Worm (Caenorhabditis elegans): ENCODE results near the gene cest-35.2.

cest-35.2 gene

DNA sequence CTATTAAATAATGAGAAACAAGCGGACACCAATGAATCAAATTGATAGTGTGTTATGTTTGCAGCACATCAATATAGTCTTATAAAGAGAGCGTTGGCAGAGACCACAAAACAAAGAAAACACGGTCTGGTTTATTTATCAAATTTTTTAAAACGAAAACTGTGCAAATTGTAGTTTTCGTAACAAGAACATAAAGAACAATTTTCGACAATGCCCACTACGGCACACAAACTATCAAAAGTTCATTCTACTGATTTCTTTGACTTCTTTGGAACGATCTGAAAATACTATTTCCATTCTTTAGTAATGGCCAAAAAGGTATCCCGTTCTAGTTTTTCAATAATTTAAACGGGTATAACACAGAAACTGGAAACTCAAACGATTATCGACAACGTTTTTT lies at the start of gene cest-35.2:
TSS of gene cest-35.2 (minus strand) at position 101 of the 400 bp plus-strand sequence.
- no peak for TF ChIP-seq klf-2 (GFP tag; conservative IDR thresholded peaks at IDR 0.05)
- no peak for TF ChIP-seq tab-1 (GFP tag; IDR thresholded peaks at IDR 0.05)
- TF ChIP-seq ref-1 (GFP tag; conservative IDR thresholded peaks at IDR 0.05): no peak
- TF ChIP-seq T22C8.4 (GFP tag; IDR thresholded peaks at IDR 0.05): no peak
- no peak for TF ChIP-seq cog-1 (tag; optimal IDR thresholded peaks at IDR 0.05)
- no peak for TF ChIP-seq flt-1 (GFP tag; IDR thresholded peaks at IDR 0.05)
- TF ChIP-seq ztf-29 (GFP tag; IDR thresholded peaks at IDR 0.05): no peak
- TF ChIP-seq ztf-23 (GFP tag; IDR thresholded peaks at IDR 0.05): no peak
- no peak for TF ChIP-seq med-1 (GFP tag; optimal IDR thresholded peaks at IDR 0.05; ENCODE audit: insufficient read depth)

- TF ChIP-seq med-1 (GFP tag; optimal IDR thresholded peaks at IDR 0.05; ENCODE audit: insufficient read depth) (no peak), flt-1 (GFP tag; IDR thresholded peaks at IDR 0.05) (no peak), T22C8.4 (GFP tag; IDR thresholded peaks at IDR 0.05) (no peak), tab-1 (GFP tag; IDR thresholded peaks at IDR 0.05) (no peak), cog-1 (tag; optimal IDR thresholded peaks at IDR 0.05) (no peak), ztf-23 (GFP tag; IDR thresholded peaks at IDR 0.05) (no peak), ref-1 (GFP tag; conservative IDR thresholded peaks at IDR 0.05) (no peak), ztf-29 (GFP tag; IDR thresholded peaks at IDR 0.05) (no peak), klf-2 (GFP tag; conservative IDR thresholded peaks at IDR 0.05) (no peak)
Observed at ce11 chrV:5278001-5278400, 41.0 kb upstream of the cest-35.2 start, which contains the start of gene B0238.9. B0238.9 (minus strand) TSS chrV:5278101.

DNA sequence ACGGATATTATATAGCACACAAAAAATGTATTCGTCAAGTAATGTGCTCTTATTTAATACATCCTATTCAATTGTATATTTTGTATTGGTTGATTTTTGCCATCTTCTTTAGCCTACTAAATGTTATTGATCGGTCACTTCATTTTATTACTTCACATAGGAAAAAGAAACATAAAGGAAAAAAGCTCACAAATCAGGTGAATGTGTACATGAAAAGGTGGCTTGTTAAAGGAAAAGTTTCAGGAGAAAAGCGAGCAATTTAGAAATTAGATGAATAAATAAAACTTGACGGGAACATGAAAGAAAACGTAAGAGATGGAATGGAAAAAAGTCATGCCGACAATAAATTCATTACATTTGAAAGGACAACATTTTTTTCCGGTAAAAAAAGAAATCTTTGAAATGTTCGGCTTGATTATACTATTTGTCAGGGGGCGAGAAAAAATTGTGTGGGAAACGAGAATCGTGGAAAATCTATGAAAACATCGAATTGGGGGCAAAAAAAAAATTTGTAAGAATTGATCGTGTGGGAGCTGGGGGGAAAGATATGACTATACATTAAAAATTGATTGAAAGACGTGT lies 38.5 kb upstream of the cest-35.2 start:
- TF ChIP-seq T22C8.4 (GFP tag; IDR thresholded peaks at IDR 0.05) (no peak), flt-1 (GFP tag; IDR thresholded peaks at IDR 0.05) (no peak)

- TF ChIP-seq klf-2 (GFP tag; conservative IDR thresholded peaks at IDR 0.05) (no peak), ztf-23 (GFP tag; IDR thresholded peaks at IDR 0.05) (no peak), T22C8.4 (GFP tag; IDR thresholded peaks at IDR 0.05) (no peak), ztf-29 (GFP tag; IDR thresholded peaks at IDR 0.05) (no peak), cog-1 (tag; optimal IDR thresholded peaks at IDR 0.05) (no peak), flt-1 (GFP tag; IDR thresholded peaks at IDR 0.05) (0 out of 2 replicates have a peak, but pooled peaks have one; percentile 14), med-1 (GFP tag; optimal IDR thresholded peaks at IDR 0.05; ENCODE audit: insufficient read depth) (no peak), ref-1 (GFP tag; conservative IDR thresholded peaks at IDR 0.05) (no peak), tab-1 (GFP tag; IDR thresholded peaks at IDR 0.05) (0 out of 2 replicates have a peak, but pooled peaks have one; percentile 26)
Observed at ce11 chrV:5274974-5275373, 38.0 kb upstream of the cest-35.2 start.

DNA sequence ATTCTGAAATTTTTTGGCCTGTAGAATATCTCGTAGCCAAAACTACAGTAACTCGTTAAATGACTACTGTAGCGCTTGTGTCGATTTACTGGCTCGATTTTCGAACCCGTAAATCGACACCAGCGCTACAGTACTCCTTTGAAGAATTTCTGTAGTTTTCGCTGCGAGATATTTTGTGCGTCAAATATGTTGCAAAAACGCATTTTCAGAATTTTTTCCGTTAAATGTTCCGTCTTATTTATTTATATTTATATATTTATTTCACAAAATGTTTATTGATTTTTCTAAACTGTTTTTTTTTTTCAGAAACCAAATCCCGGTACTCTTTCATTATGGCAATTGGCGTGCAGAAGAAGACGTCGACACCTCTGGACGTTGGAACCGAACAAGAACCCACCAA lies 36.8 kb upstream of the cest-35.2 start, which contains the start of gene natc-2:
TSS of gene natc-2 (plus strand) at position 301 of the 400 bp plus-strand sequence.
- TF ChIP-seq T22C8.4 (GFP tag; IDR thresholded peaks at IDR 0.05) (no peak), ref-1 (GFP tag; conservative IDR thresholded peaks at IDR 0.05) (no peak), tab-1 (GFP tag; IDR thresholded peaks at IDR 0.05) (no peak), ztf-23 (GFP tag; IDR thresholded peaks at IDR 0.05) (no peak), med-1 (GFP tag; optimal IDR thresholded peaks at IDR 0.05; ENCODE audit: insufficient read depth) (no peak), ztf-29 (GFP tag; IDR thresholded peaks at IDR 0.05) (no peak), klf-2 (GFP tag; conservative IDR thresholded peaks at IDR 0.05) (no peak), flt-1 (GFP tag; IDR thresholded peaks at IDR 0.05) (no peak), cog-1 (tag; optimal IDR thresholded peaks at IDR 0.05) (no peak)

ce11 chrV:5273241-5273640 lies 36.2 kb upstream of the cest-35.2 start:
- TF ChIP-seq T22C8.4 (GFP tag; IDR thresholded peaks at IDR 0.05) (no peak), cog-1 (tag; optimal IDR thresholded peaks at IDR 0.05) (no peak), flt-1 (GFP tag; IDR thresholded peaks at IDR 0.05) (no peak), med-1 (GFP tag; optimal IDR thresholded peaks at IDR 0.05; ENCODE audit: insufficient read depth) (no peak), tab-1 (GFP tag; IDR thresholded peaks at IDR 0.05) (no peak), klf-2 (GFP tag; conservative IDR thresholded peaks at IDR 0.05) (no peak), ztf-29 (GFP tag; IDR thresholded peaks at IDR 0.05) (no peak), ref-1 (GFP tag; conservative IDR thresholded peaks at IDR 0.05) (no peak), ztf-23 (GFP tag; IDR thresholded peaks at IDR 0.05) (no peak)

DNA sequence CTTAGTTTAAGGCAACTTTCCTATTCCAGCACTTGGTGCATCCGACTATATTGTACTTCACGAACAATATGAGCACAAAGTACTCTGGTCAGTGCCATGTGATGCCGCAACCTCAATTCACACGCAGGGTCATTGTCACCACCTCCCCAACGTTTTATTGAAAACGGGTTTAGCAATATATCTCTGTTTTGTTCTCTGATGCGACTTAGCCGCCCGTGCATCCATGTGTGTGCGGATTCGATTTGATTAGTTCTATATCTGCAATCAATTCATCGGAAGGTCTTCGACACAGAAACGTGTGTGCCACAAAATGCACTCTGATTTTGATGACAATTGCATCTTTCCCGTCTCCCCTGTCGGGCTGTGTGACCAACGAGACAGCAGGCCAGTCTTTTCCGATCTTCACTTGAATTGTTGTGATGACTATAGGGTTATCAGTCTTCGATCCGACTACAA lies 35.6 kb upstream of the cest-35.2 start:
- TF ChIP-seq ztf-29 (GFP tag; IDR thresholded peaks at IDR 0.05): no peak
- TF ChIP-seq flt-1 (GFP tag; IDR thresholded peaks at IDR 0.05): 0 out of 2 replicates have a peak, but pooled peaks have one; percentile 20
- TF ChIP-seq tab-1 (GFP tag; IDR thresholded peaks at IDR 0.05): no peak
- TF ChIP-seq klf-2 (GFP tag; conservative IDR thresholded peaks at IDR 0.05): no peak
- no peak for TF ChIP-seq ztf-23 (GFP tag; IDR thresholded peaks at IDR 0.05)
- TF ChIP-seq T22C8.4 (GFP tag; IDR thresholded peaks at IDR 0.05): no peak
- no peak for TF ChIP-seq cog-1 (tag; optimal IDR thresholded peaks at IDR 0.05)

ce11 chrV:5272034-5272433 lies 35.0 kb upstream of the cest-35.2 start:
- TF ChIP-seq med-1 (GFP tag; optimal IDR thresholded peaks at IDR 0.05; ENCODE audit: insufficient read depth): no peak
- no peak for TF ChIP-seq ztf-29 (GFP tag; IDR thresholded peaks at IDR 0.05)
- no peak for TF ChIP-seq ref-1 (GFP tag; conservative IDR thresholded peaks at IDR 0.05)
- no peak for TF ChIP-seq flt-1 (GFP tag; IDR thresholded peaks at IDR 0.05)
- no peak for TF ChIP-seq T22C8.4 (GFP tag; IDR thresholded peaks at IDR 0.05)
- no peak for TF ChIP-seq klf-2 (GFP tag; conservative IDR thresholded peaks at IDR 0.05)
- TF ChIP-seq ztf-23 (GFP tag; IDR thresholded peaks at IDR 0.05): no peak
- no peak for TF ChIP-seq tab-1 (GFP tag; IDR thresholded peaks at IDR 0.05)
- TF ChIP-seq cog-1 (tag; optimal IDR thresholded peaks at IDR 0.05): no peak

ce11 chrV:5271487-5271886 lies 34.5 kb upstream of the cest-35.2 start:
- TF ChIP-seq ztf-23 (GFP tag; IDR thresholded peaks at IDR 0.05): no peak
- no peak for TF ChIP-seq klf-2 (GFP tag; conservative IDR thresholded peaks at IDR 0.05)
- TF ChIP-seq cog-1 (tag; optimal IDR thresholded peaks at IDR 0.05): peak; percentile 12
- TF ChIP-seq flt-1 (GFP tag; IDR thresholded peaks at IDR 0.05): no peak

DNA sequence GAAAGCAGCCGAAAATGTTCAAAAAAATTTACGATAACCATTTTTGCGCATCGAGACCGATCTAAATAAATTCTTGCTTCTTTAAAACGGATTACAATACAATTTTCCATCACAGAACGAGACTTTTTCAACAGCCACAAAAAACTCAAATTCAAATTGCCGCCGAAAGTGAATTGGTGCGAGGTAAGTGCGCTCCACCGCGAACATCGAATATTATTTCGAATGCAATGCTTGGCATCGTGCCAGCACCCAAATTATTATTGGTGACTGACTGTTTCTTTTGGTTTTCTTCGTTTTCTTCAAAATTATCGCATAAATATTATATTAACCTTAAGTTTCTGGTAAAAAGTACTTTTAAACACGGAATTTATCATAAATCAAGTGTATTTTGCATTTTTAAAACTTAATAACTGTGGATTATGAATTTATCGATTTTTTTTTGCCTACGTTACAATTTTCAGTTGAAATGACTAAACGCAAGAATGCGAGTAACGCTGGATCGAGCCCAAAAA lies 32.1 kb upstream of the cest-35.2 start, which contains the start of gene penr-1:
TSS of gene penr-1 (plus strand) at position 462 of the 512 bp plus-strand sequence.
- no peak for TF ChIP-seq tab-1 (GFP tag; IDR thresholded peaks at IDR 0.05)
- 0 out of 2 replicates have a peak, but pooled peaks have one; percentile 35 for TF ChIP-seq T22C8.4 (GFP tag; IDR thresholded peaks at IDR 0.05)

Data from whole organism, midembryonic.